Fruit fly (Drosophila melanogaster) whole organism, wandering third instar larva: Measurements from ENCODE around the gene MED10.

Experiments
- Abd-B ChIP-seq: fragments of >200 bp; optimal IDR thresholded peaks from 2 replicates; lab custom pipeline; 2017; ENCODE audit warnings: missing biosample characterization, missing genetic modification characterization
- CG32264 ChIP-seq: fragments of 200-800 bp; sonication (Bioruptor generic); optimal IDR thresholded peaks from 2 replicates; lab custom pipeline; 2016; ENCODE audit warnings: missing biosample characterization, missing genetic modification characterization
- CG9705 ChIP-seq: fragments of 200-800 bp; sonication (Bioruptor generic); optimal IDR thresholded peaks from 2 replicates; lab custom pipeline; 2018; ENCODE audit warnings: missing biosample characterization, mild to moderate bottlenecking, missing genetic modification characterization
- CrebA ChIP-seq: fragments of 200-800 bp; sonication (Bioruptor generic); optimal IDR thresholded peaks from 2 replicates; lab custom pipeline; 2016; ENCODE audit warnings: missing biosample characterization, mild to moderate bottlenecking, missing genetic modification characterization, borderline replicate concordance
- Dfd ChIP-seq: fragments of >200 bp; optimal IDR thresholded peaks from 2 replicates; lab custom pipeline; 2017; ENCODE audit warnings: missing biosample characterization, missing genetic modification characterization
- Dif ChIP-seq: fragments of 200-275, 200-300 bp; sonication (Bioruptor generic); optimal IDR thresholded peaks from 2 replicates; lab custom pipeline; 2018; ENCODE audit warnings: missing biosample characterization, missing genetic modification characterization; ENCODE audit not compliant: partially characterized antibody
- HLH106 ChIP-seq: fragments of 200-800 bp; optimal IDR thresholded peaks from 3 replicates; lab custom pipeline; 2019; ENCODE audit warnings: missing biosample characterization, mild to moderate bottlenecking, missing genetic modification characterization, moderate library complexity
- Hnf4 ChIP-seq: fragments of 200-800 bp; sonication (Bioruptor generic); optimal IDR thresholded peaks from 2 replicates; lab custom pipeline; 2016; ENCODE audit warnings: missing biosample characterization, mild to moderate bottlenecking, missing genetic modification characterization
- Hr78 ChIP-seq: fragments of >200 bp; optimal IDR thresholded peaks from 2 replicates; lab custom pipeline; 2017; ENCODE audit warnings: missing biosample characterization, missing genetic modification characterization
- Jra ChIP-seq: sonication (Bioruptor generic); optimal IDR thresholded peaks from 2 replicates; lab custom pipeline; 2016; ENCODE audit warnings: missing biosample characterization, missing genetic modification characterization
- Mio ChIP-seq: sonication (Bioruptor generic); optimal IDR thresholded peaks from 2 replicates; lab custom pipeline; 2016; ENCODE audit warnings: missing biosample characterization, missing genetic modification characterization
- Myc ChIP-seq: fragments of >200 bp; optimal IDR thresholded peaks from 2 replicates; lab custom pipeline; 2017
- N ChIP-seq: fragments of >200 bp; optimal IDR thresholded peaks from 2 replicates; lab custom pipeline; 2018; ENCODE audit warnings: missing biosample characterization, missing external identifiers, missing genetic modification characterization
- OdsH ChIP-seq: fragments of 200-800 bp; sonication (Bioruptor generic); optimal IDR thresholded peaks from 2 replicates; lab custom pipeline; 2016; ENCODE audit warnings: missing biosample characterization, mild to moderate bottlenecking, missing genetic modification characterization
- Rel ChIP-seq, 2 experiments: fragments of 200-800 bp; sonication (Bioruptor generic) in 1 of 2; optimal IDR thresholded peaks; 2 replicates in 1 of 2; 3 replicates in 1 of 2; lab custom pipeline; 2016 to 2019; ENCODE audit warnings: mild to moderate bottlenecking in 2 of 2, missing biosample characterization in 2 of 2, missing genetic modification characterization in 2 of 2, moderate library complexity in 1 of 2
- Sp1 ChIP-seq: fragments of 200-800 bp; sonication (Bioruptor generic); optimal IDR thresholded peaks from 3 replicates; lab custom pipeline; 2019; ENCODE audit warnings: missing biosample characterization, mild to moderate bottlenecking, missing genetic modification characterization, moderate library complexity
- Vsx2 ChIP-seq: fragments of 200-300, 225-300 bp; sonication (Bioruptor generic); optimal IDR thresholded peaks from 2 replicates; lab custom pipeline; 2018; ENCODE audit warnings: missing biosample characterization, missing genetic modification characterization; ENCODE audit not compliant: partially characterized antibody
- br ChIP-seq: fragments of 200-800 bp; sonication (Bioruptor generic); optimal IDR thresholded peaks from 2 replicates; lab custom pipeline; 2016; ENCODE audit warnings: missing biosample characterization, missing genetic modification characterization
- brk ChIP-seq: fragments of 200-800 bp; sonication (Bioruptor generic); optimal IDR thresholded peaks from 2 replicates; lab custom pipeline; 2016; ENCODE audit warnings: missing biosample characterization, mild to moderate bottlenecking, missing genetic modification characterization
- dl ChIP-seq, 2 experiments: fragments of 175-275, 200-275 bp in 1 of 2; fragments of 200-275 bp in 1 of 2; sonication (Bioruptor generic); optimal IDR thresholded peaks; lab custom pipeline; 2018; ENCODE audit warnings: mild to moderate bottlenecking in 2 of 2, missing biosample characterization in 2 of 2, missing genetic modification characterization in 2 of 2, moderate library complexity in 2 of 2; ENCODE audit not compliant: partially characterized antibody in 2 of 2, insufficient read depth in 1 of 2
- dmrt93B ChIP-seq: fragments of 200-800 bp; sonication (Bioruptor generic); optimal IDR thresholded peaks from 2 replicates; lab custom pipeline; 2018; ENCODE audit warnings: missing biosample characterization, mild to moderate bottlenecking, missing genetic modification characterization
- dsf ChIP-seq: sonication (Bioruptor generic); optimal IDR thresholded peaks from 2 replicates; lab custom pipeline; 2016; ENCODE audit warnings: missing biosample characterization, missing genetic modification characterization, borderline replicate concordance
- foxo ChIP-seq, 2 experiments: fragments of 200-800 bp; sonication (Bioruptor generic); optimal IDR thresholded peaks; 2 replicates in 1 of 2; 3 replicates in 1 of 2; lab custom pipeline; 2016 to 2017; ENCODE audit warnings: missing biosample characterization in 2 of 2, missing genetic modification characterization in 2 of 2
- fru ChIP-seq: fragments of 200-800 bp; sonication (Bioruptor generic); optimal IDR thresholded peaks from 3 replicates; lab custom pipeline; 2016; ENCODE audit warnings: missing biosample characterization, mild to moderate bottlenecking, missing genetic modification characterization
- lola ChIP-seq: fragments of >200 bp; optimal IDR thresholded peaks from 2 replicates; lab custom pipeline; 2017; ENCODE audit warnings: missing biosample characterization, missing genetic modification characterization
- pan ChIP-seq: fragments of >200 bp; optimal IDR thresholded peaks from 2 replicates; lab custom pipeline; 2017
- psq ChIP-seq: fragments of 200-800 bp; sonication (Bioruptor generic); optimal IDR thresholded peaks from 3 replicates; lab custom pipeline; 2017; ENCODE audit warnings: missing biosample characterization, mild to moderate bottlenecking, missing genetic modification characterization, moderate library complexity
- sage ChIP-seq: fragments of 200-800 bp; sonication (Bioruptor generic); optimal IDR thresholded peaks from 2 replicates; lab custom pipeline; 2016; ENCODE audit warnings: missing biosample characterization, mild to moderate bottlenecking, missing genetic modification characterization
- sv ChIP-seq: fragments of 200-800 bp; sonication (Bioruptor generic); optimal IDR thresholded peaks from 3 replicates; lab custom pipeline; 2016; ENCODE audit warnings: missing biosample characterization, missing genetic modification characterization
- tai ChIP-seq: sonication (Bioruptor generic); optimal IDR thresholded peaks from 2 replicates; lab custom pipeline; 2016; ENCODE audit warnings: missing biosample characterization, missing genetic modification characterization
- usp ChIP-seq: fragments of >200 bp; optimal IDR thresholded peaks from 2 replicates; lab custom pipeline; 2017; ENCODE audit warnings: missing biosample characterization, missing genetic modification characterization
- woc ChIP-seq: sonication (Bioruptor generic); optimal IDR thresholded peaks from 2 replicates; lab custom pipeline; 2016; ENCODE audit warnings: missing biosample characterization, mild to moderate bottlenecking, missing genetic modification characterization

Gene MED10

DNA sequence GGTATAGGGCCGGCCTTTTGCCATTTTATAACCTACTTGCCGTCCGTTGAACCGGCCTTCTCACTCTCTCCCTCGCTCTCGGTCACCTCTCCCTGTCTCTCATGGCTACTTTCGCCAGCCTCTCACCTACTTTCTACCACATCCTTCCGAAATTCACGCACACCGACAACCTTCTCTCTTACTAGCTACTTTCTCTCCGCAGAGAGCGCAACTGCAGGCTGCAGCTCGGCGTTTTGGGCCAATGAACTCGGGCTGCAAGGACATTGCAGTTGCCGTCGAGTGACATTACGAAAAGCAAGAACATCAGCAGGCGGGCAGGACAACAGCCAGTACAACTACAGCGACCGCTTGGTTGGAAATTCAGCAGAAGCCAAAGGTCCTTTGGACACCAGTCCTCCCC lies 9.4 kb downstream of the MED10 start:
- TF ChIP-seq woc (GFP tag; lab: Kevin White, UChicago) = no peak
- TF ChIP-seq Abd-B (GFP tag; lab: Kevin White, UChicago) = no peak
- no peak for TF ChIP-seq Jra
- no peak for TF ChIP-seq sage (GFP tag; lab: Kevin White, UChicago)
- no peak for TF ChIP-seq Vsx2 (GFP tag; lab: Kevin White, UChicago)
- TF ChIP-seq br (GFP tag; lab: Kevin White, UChicago) = no peak
- no peak for TF ChIP-seq tai (GFP tag; lab: Kevin White, UChicago)
- TF ChIP-seq fru (GFP tag; lab: Kevin White, UChicago) = no peak
- no peak for TF ChIP-seq lola (GFP tag; lab: Kevin White, UChicago)

DNA sequence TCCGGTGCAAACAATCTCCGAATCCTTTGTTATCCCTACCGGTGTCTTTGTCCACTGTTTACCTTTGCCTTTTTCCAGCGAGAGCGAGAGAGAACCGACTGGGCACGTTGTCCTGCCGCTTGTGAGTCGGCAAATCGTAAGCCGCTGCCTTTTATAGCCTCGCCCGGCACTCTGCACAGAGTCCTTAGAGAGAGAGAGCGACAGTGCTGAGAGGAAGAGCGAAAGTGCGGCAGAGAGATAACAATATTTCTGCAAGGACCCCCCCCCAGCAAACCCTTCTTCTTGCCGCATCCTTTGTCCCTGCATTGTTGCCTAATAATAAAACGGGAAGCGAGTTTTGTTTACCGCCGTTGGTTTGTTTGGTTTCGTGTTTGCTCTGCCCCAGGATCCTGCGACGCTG lies 20.4 kb downstream of the MED10 start, which contains the start of gene CG13055:
TSS of gene CG13055 (minus strand) at position 101 of the 400 bp plus-strand sequence.
- TF ChIP-seq dsf (GFP tag; lab: Kevin White, UChicago) (no peak), woc (GFP tag; lab: Kevin White, UChicago) (no peak), br (GFP tag; lab: Kevin White, UChicago) (no peak), tai (GFP tag; lab: Kevin White, UChicago) (no peak), OdsH (GFP tag; lab: Kevin White, UChicago) (no peak), Dfd (GFP tag; lab: Kevin White, UChicago) (no peak), foxo (GFP tag; optimal IDR thresholded peaks at IDR 0.05; lab: Kevin White, UChicago) (no peak), Mio (no peak), CG32264 (GFP tag; lab: Kevin White, UChicago) (no peak), Hr78 (GFP tag; lab: Kevin White, UChicago) (no peak), Rel (GFP tag; optimal IDR thresholded peaks at IDR 0.05; lab: Kevin White, UChicago) (no peak), Rel (tag; optimal IDR thresholded peaks at IDR 0.05; lab: Kevin White, UChicago) (no peak)

DNA sequence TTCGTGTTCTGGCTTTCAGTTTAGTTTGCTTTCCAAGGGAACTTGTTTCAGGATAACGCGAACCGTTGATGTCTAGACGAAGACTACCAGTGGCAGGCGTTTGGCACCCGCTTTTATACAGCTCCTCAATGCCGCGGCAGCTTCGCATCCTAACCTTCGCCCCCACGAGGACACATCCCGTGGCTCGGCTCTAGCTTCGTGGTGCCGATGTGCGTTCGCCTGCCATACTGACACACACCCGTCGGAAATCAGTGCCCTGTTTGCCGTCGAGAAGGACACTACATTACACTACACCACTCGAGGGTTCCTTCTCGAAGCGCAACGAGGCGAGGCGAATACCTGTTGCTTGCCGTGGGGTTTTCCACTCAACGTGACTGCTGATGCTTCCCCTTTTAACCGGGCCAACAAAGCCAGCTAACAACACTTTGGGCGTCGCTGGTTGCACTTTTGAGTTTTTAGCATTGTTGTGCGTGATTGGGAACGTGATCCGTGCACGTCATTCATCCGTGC lies 25.3 kb downstream of the MED10 start, which contains the start of gene CG13054:
TSS of gene CG13054 (minus strand) at position 74 of the 510 bp plus-strand sequence.
- TF ChIP-seq Dif (GFP tag; lab: Kevin White, UChicago) = no peak
- no peak for TF ChIP-seq foxo (GFP tag; optimal IDR thresholded peaks at IDR 0.05; lab: Kevin White, UChicago)
- no peak for TF ChIP-seq dl (GFP tag; optimal IDR thresholded peaks at IDR 0.05; lab: Kevin White, UChicago; ENCODE audit: insufficient read depth in 1 of 2, partially characterized antibody in 2 of 2)
- no peak for TF ChIP-seq sv (GFP tag; lab: Kevin White, UChicago)
- TF ChIP-seq brk (GFP tag; lab: Kevin White, UChicago) = no peak
- TF ChIP-seq Myc (lab: Kevin White, UChicago) = no peak
- no peak for TF ChIP-seq dmrt93B (GFP tag; lab: Kevin White, UChicago)
- no peak for TF ChIP-seq Rel (GFP tag; optimal IDR thresholded peaks at IDR 0.05; lab: Kevin White, UChicago)
- no peak for TF ChIP-seq Rel (tag; optimal IDR thresholded peaks at IDR 0.05; lab: Kevin White, UChicago)
- TF ChIP-seq CG32264 (GFP tag; lab: Kevin White, UChicago) = no peak
- no peak for TF ChIP-seq psq (GFP tag; lab: Kevin White, UChicago)
- no peak for TF ChIP-seq N (GFP tag; lab: Kevin White, UChicago)
- no peak for TF ChIP-seq Hnf4 (GFP tag; lab: Kevin White, UChicago)
- no peak for TF ChIP-seq Sp1 (GFP tag; lab: Kevin White, UChicago)
- no peak for TF ChIP-seq CG9705 (GFP tag; lab: Kevin White, UChicago)
- no peak for TF ChIP-seq usp (GFP tag; lab: Kevin White, UChicago)
- TF ChIP-seq HLH106 = no peak
- TF ChIP-seq pan (lab: Kevin White, UChicago) = no peak
- no peak for TF ChIP-seq Mio
- no peak for TF ChIP-seq CrebA (GFP tag; lab: Kevin White, UChicago)

DNA sequence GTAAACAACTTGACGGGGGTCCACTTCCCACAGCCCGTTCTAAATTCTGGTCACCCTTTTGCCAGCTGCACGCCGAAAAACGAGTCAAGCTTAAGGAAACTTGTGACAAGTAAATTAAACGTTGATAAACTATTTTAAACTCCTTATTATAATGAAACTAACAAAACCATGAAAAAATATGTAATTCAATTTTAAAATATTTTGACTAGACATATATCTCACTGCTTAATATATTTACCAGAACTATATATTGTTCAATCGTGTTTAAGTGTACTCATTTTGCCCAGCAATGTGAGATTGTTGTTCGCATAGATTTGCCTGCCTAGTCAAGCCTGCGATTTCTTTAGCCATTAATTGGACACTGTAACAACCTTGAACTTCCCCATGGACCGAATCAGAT lies 27.7 kb downstream of the MED10 start, which contains the start of gene CG13053:
TSS of gene CG13053 (minus strand) at position 171 of the 400 bp plus-strand sequence.
- no peak for TF ChIP-seq Hr78 (GFP tag; lab: Kevin White, UChicago)
- TF ChIP-seq CG32264 (GFP tag; lab: Kevin White, UChicago) = no peak
- no peak for TF ChIP-seq br (GFP tag; lab: Kevin White, UChicago)
- no peak for TF ChIP-seq dl (GFP tag; optimal IDR thresholded peaks at IDR 0.05; lab: Kevin White, UChicago; ENCODE audit: insufficient read depth in 1 of 2, partially characterized antibody in 2 of 2)
- TF ChIP-seq psq (GFP tag; lab: Kevin White, UChicago) = no peak
- no peak for TF ChIP-seq Mio
- no peak for TF ChIP-seq brk (GFP tag; lab: Kevin White, UChicago)
- no peak for TF ChIP-seq usp (GFP tag; lab: Kevin White, UChicago)
